Fruit fly (Drosophila melanogaster) whole organism, embryonic: ENCODE measurements around the gene dpy.

Experiments used
- BEAF-32 ChIP-seq: fragments of 200-800 bp; sonication (Bioruptor generic); optimal IDR thresholded peaks from 3 replicates; lab custom pipeline; 2017; ENCODE audit warnings: missing biosample characterization, missing genetic modification characterization, mild to moderate bottlenecking, moderate library complexity, missing genetic modification reagents
- Bgb ChIP-seq: fragments of 200-800 bp; sonication (Bioruptor generic); IDR thresholded peaks from 2 replicates; pipeline ENCODE4 v1.3.6; 2022; ENCODE audit warnings: missing biosample characterization, missing genetic modification characterization; ENCODE audit not compliant: partially characterized antibody
- CG12659 ChIP-seq: fragments of 200-800 bp; sonication (Bioruptor generic); optimal IDR thresholded peaks from 3 replicates; lab custom pipeline; 2017; ENCODE audit warnings: mild to moderate bottlenecking, missing biosample characterization, missing genetic modification reagents, missing genetic modification characterization
- CG13123 ChIP-seq: fragments of 200-800 bp; sonication (Bioruptor generic); optimal IDR thresholded peaks from 2 replicates; lab custom pipeline; 2016; ENCODE audit warnings: missing biosample characterization, missing genetic modification characterization
- CG13424 ChIP-seq: fragments of 200-800 bp; sonication (Bioruptor generic); optimal IDR thresholded peaks from 2 replicates; lab custom pipeline; 2019; ENCODE audit warnings: missing biosample characterization, mild to moderate bottlenecking, missing genetic modification characterization, moderate library complexity
- CG14710 ChIP-seq: fragments of 200-800 bp; sonication (Bioruptor generic); optimal IDR thresholded peaks from 3 replicates; lab custom pipeline; 2019; ENCODE audit warnings: missing biosample characterization, mild to moderate bottlenecking, missing genetic modification characterization, moderate library complexity
- CG15514 ChIP-seq: fragments of 200-800 bp; sonication (Bioruptor generic); optimal IDR thresholded peaks from 3 replicates; lab custom pipeline; 2017; ENCODE audit warnings: missing biosample characterization, missing genetic modification characterization, mild to moderate bottlenecking, moderate library complexity, missing genetic modification reagents
- CG15601 ChIP-seq: fragments of 200-800 bp; sonication (Bioruptor generic); optimal IDR thresholded peaks from 3 replicates; lab custom pipeline; 2019; ENCODE audit warnings: missing biosample characterization, mild to moderate bottlenecking, missing genetic modification characterization, moderate library complexity
- CG1603 ChIP-seq: fragments of 200-800 bp; sonication (Bioruptor generic); optimal IDR thresholded peaks from 2 replicates; lab custom pipeline; 2019; ENCODE audit warnings: missing biosample characterization, mild to moderate bottlenecking, missing genetic modification characterization, moderate library complexity
- CG16813 ChIP-seq: fragments of 200-800 bp; sonication (Bioruptor generic); IDR thresholded peaks from 3 replicates; pipeline ENCODE4 v1.3.6; 2022; ENCODE audit warnings: missing biosample characterization, missing genetic modification characterization; ENCODE audit not compliant: partially characterized antibody
- CG18262 ChIP-seq: fragments of 200-800 bp; optimal IDR thresholded peaks from 3 replicates; lab custom pipeline; 2019; ENCODE audit warnings: missing biosample characterization, mild to moderate bottlenecking, missing genetic modification characterization, moderate library complexity
- CG31365 ChIP-seq: fragments of 200-800 bp; sonication (Bioruptor generic); optimal IDR thresholded peaks from 2 replicates; lab custom pipeline; 2018; ENCODE audit warnings: missing biosample characterization, mild to moderate bottlenecking, missing genetic modification characterization
- CG3281 ChIP-seq: fragments of 200-800 bp; sonication (Bioruptor generic); optimal IDR thresholded peaks from 3 replicates; lab custom pipeline; 2017; ENCODE audit warnings: missing biosample characterization, mild to moderate bottlenecking, missing genetic modification characterization
- CG33557 ChIP-seq: fragments of 200-800 bp; sonication (Bioruptor generic); optimal IDR thresholded peaks from 2 replicates; lab custom pipeline; 2019; ENCODE audit warnings: missing biosample characterization, mild to moderate bottlenecking, missing genetic modification characterization, moderate library complexity
- CG34376 ChIP-seq: fragments of 200-800 bp; sonication (Bioruptor generic); optimal IDR thresholded peaks from 2 replicates; lab custom pipeline; 2018; ENCODE audit warnings: missing biosample characterization, mild to moderate bottlenecking, missing genetic modification characterization
- CG6791 ChIP-seq: fragments of 200-800 bp; sonication (Bioruptor generic); IDR thresholded peaks from 3 replicates; pipeline ENCODE4 v1.3.6; 2022; ENCODE audit warnings: missing biosample characterization, missing genetic modification characterization; ENCODE audit not compliant: partially characterized antibody
- CG7372 ChIP-seq: fragments of 200-800 bp; sonication (Bioruptor generic); IDR thresholded peaks from 2 replicates; pipeline ENCODE4 v1.3.6; 2022; ENCODE audit warnings: missing biosample characterization, missing genetic modification characterization
- CG7839 ChIP-seq: fragments of 200-800 bp; sonication (Bioruptor generic); optimal IDR thresholded peaks from 3 replicates; lab custom pipeline; 2018; ENCODE audit warnings: missing biosample characterization, mild to moderate bottlenecking, missing genetic modification characterization, moderate library complexity
- CG9437 ChIP-seq: fragments of 200-800 bp; sonication (Bioruptor generic); optimal IDR thresholded peaks from 2 replicates; lab custom pipeline; 2018; ENCODE audit warnings: missing biosample characterization, mild to moderate bottlenecking, missing genetic modification characterization
- CG9727 ChIP-seq: fragments of 200-800 bp; sonication (Bioruptor generic); optimal IDR thresholded peaks from 3 replicates; lab custom pipeline; 2017; ENCODE audit warnings: missing biosample characterization, mild to moderate bottlenecking, missing genetic modification characterization
- CoRest ChIP-seq: fragments of 200-800 bp; sonication (Bioruptor generic); optimal IDR thresholded peaks from 3 replicates; lab custom pipeline; 2018; ENCODE audit warnings: missing biosample characterization, mild to moderate bottlenecking, missing genetic modification characterization, moderate library complexity
- Dref ChIP-seq: fragments of 200-800 bp; sonication (Bioruptor generic); IDR thresholded peaks from 2 replicates; pipeline ENCODE4 v1.3.6; 2022; ENCODE audit warnings: missing biosample characterization, missing genetic modification characterization
- Drgx ChIP-seq: fragments of 200-800 bp; sonication (Bioruptor generic); IDR thresholded peaks from 2 replicates; pipeline ENCODE4 v1.3.6; 2022; ENCODE audit warnings: missing biosample characterization, missing genetic modification characterization
- HHEX ChIP-seq: fragments of 200-800 bp; sonication (Bioruptor generic); optimal IDR thresholded peaks from 3 replicates; lab custom pipeline; 2017; ENCODE audit warnings: missing biosample characterization, mild to moderate bottlenecking, missing genetic modification characterization, missing genetic modification reagents
- HmgZ ChIP-seq: fragments of 200-800 bp; sonication (Bioruptor generic); optimal IDR thresholded peaks from 2 replicates; lab custom pipeline; 2018; ENCODE audit warnings: missing biosample characterization, mild to moderate bottlenecking, missing genetic modification characterization
- MESR4 ChIP-seq: fragments of 200-800 bp; sonication (Bioruptor generic); optimal IDR thresholded peaks from 2 replicates; lab custom pipeline; 2018; ENCODE audit warnings: missing biosample characterization, mild to moderate bottlenecking, missing genetic modification characterization, moderate library complexity
- MTF-1 ChIP-seq: fragments of 200-800 bp; sonication (Bioruptor generic); optimal IDR thresholded peaks from 2 replicates; lab custom pipeline; 2018; ENCODE audit warnings: missing biosample characterization, mild to moderate bottlenecking, missing genetic modification characterization, borderline replicate concordance
- Med ChIP-seq: fragments of 200-800 bp; sonication (Bioruptor generic); peaks from one replicate; lab custom pipeline; 2016; ENCODE audit warnings: missing biosample characterization, missing genetic modification characterization, mild to moderate bottlenecking, inconsistent platforms, moderate library complexity
- Meics ChIP-seq: fragments of 200-800 bp; sonication (Bioruptor generic); optimal IDR thresholded peaks from 2 replicates; lab custom pipeline; 2017; ENCODE audit warnings: missing biosample characterization, mild to moderate bottlenecking, missing genetic modification characterization
- Nf-YC ChIP-seq: fragments of 200-800 bp; optimal IDR thresholded peaks from 3 replicates; lab custom pipeline; 2019; ENCODE audit warnings: missing biosample characterization, mild to moderate bottlenecking, missing genetic modification characterization, moderate library complexity
- NfI ChIP-seq: fragments of 200-800 bp; sonication (Bioruptor generic); optimal IDR thresholded peaks from 3 replicates; lab custom pipeline; 2018; ENCODE audit warnings: missing biosample characterization, mild to moderate bottlenecking, missing genetic modification characterization, moderate library complexity
- Rfx ChIP-seq: fragments of 200-800 bp; sonication (Bioruptor generic); IDR thresholded peaks from 2 replicates; pipeline ENCODE4 v1.3.6; 2022; ENCODE audit warnings: missing biosample characterization, missing genetic modification characterization
- Sry-β ChIP-seq: fragments of 200-800 bp; sonication (Bioruptor generic); optimal IDR thresholded peaks from 2 replicates; lab custom pipeline; 2018; ENCODE audit warnings: missing biosample characterization, mild to moderate bottlenecking, missing genetic modification characterization, moderate library complexity
- Stat92E ChIP-seq, 3 experiments: fragments of >200 bp in 2 of 3; fragments of 200-800 bp in 1 of 3; sonication (Bioruptor generic) in 1 of 3; optimal IDR thresholded peaks; 2 replicates each; lab custom pipeline; 2017 to 2019; ENCODE audit warnings: missing biosample characterization in 3 of 3, missing genetic modification characterization in 3 of 3, mild to moderate bottlenecking in 1 of 3, moderate library complexity in 1 of 3
- cg ChIP-seq: fragments of 200-800 bp; sonication (Bioruptor generic); optimal IDR thresholded peaks from 3 replicates; lab custom pipeline; 2019; ENCODE audit warnings: missing biosample characterization, mild to moderate bottlenecking, missing genetic modification characterization, moderate library complexity
- chinmo ChIP-seq: fragments of 200-800 bp; sonication (Bioruptor generic); IDR thresholded peaks from 4 replicates; pipeline ENCODE4 v1.3.6; 2022; ENCODE audit warnings: missing biosample characterization, missing genetic modification characterization; ENCODE audit not compliant: partially characterized antibody
- ci ChIP-seq: fragments of 200-800 bp; sonication (Bioruptor generic); IDR thresholded peaks from 3 replicates; pipeline ENCODE4 v1.3.6; 2022; ENCODE audit warnings: missing biosample characterization, missing genetic modification characterization
- crol ChIP-seq: fragments of 200-800 bp; sonication (Bioruptor generic); IDR thresholded peaks from 2 replicates; pipeline ENCODE4 v1.3.6; 2022; ENCODE audit warnings: missing biosample characterization, missing genetic modification characterization
- dan ChIP-seq: fragments of 200-800 bp; sonication (Bioruptor generic); IDR thresholded peaks from 2 replicates; pipeline ENCODE4 v1.3.6; 2022; ENCODE audit warnings: missing biosample characterization, missing genetic modification characterization
- hb ChIP-seq: fragments of 200-800 bp; sonication (Bioruptor generic); IDR thresholded peaks from 3 replicates; pipeline ENCODE4 v1.3.6; 2022; ENCODE audit warnings: missing biosample characterization, missing genetic modification characterization; ENCODE audit not compliant: partially characterized antibody
- knrl ChIP-seq: fragments of 200-800 bp; sonication (Bioruptor generic); IDR thresholded peaks from 3 replicates; pipeline ENCODE4 v1.3.6; 2022; ENCODE audit warnings: missing biosample characterization, missing genetic modification characterization; ENCODE audit not compliant: partially characterized antibody
- lab ChIP-seq: fragments of 200-800 bp; sonication (Bioruptor generic); optimal IDR thresholded peaks from 3 replicates; lab custom pipeline; 2017; ENCODE audit warnings: missing biosample characterization, missing genetic modification characterization, mild to moderate bottlenecking, moderate library complexity, missing genetic modification reagents
- mld ChIP-seq: fragments of 200-800 bp; sonication (Bioruptor generic); IDR thresholded peaks from 3 replicates; pipeline ENCODE4 v1.3.6; 2022; ENCODE audit warnings: missing biosample characterization, missing genetic modification characterization; ENCODE audit not compliant: partially characterized antibody
- otp ChIP-seq: fragments of 200-800 bp; sonication (Bioruptor generic); IDR thresholded peaks from 3 replicates; pipeline ENCODE4, ENCODE4 v1.3.6; 2022; ENCODE audit warnings: missing biosample characterization, missing genetic modification characterization
- phol ChIP-seq: fragments of 200-800 bp; sonication (Bioruptor generic); optimal IDR thresholded peaks from 3 replicates; lab custom pipeline; 2018; ENCODE audit warnings: missing biosample characterization, mild to moderate bottlenecking, missing genetic modification characterization, moderate library complexity
- sens ChIP-seq: fragments of 200-800 bp; sonication (Bioruptor generic); peaks from one replicate; lab custom pipeline; 2016; ENCODE audit warnings: missing biosample characterization, missing genetic modification characterization
- stwl ChIP-seq: fragments of 200-800 bp; sonication (Bioruptor generic); optimal IDR thresholded peaks from 3 replicates; lab custom pipeline; 2018; ENCODE audit warnings: missing biosample characterization, mild to moderate bottlenecking, missing genetic modification characterization, moderate library complexity
- vvl ChIP-seq: fragments of 200-800 bp; sonication (Bioruptor generic); IDR thresholded peaks from 2 replicates; pipeline ENCODE4 v1.3.6; 2022; ENCODE audit warnings: missing biosample characterization, missing genetic modification characterization

Gene dpy

dm6 chr2L:4463323-4463722 lies 150.8 kb downstream of the dpy start, which contains the start of the genes CG15443 and Paris:
Gene CG15443 (minus strand): TSS chr2L:4463447.
Gene Paris (plus strand): TSS chr2L:4463611.
- TF ChIP-seq Drgx (GFP tag; lab: Robert Waterston, UW) (no peak), chinmo (peak; percentile 90), stwl (tag; lab: Kevin White, UChicago) (peak; percentile 97), CG12659 (GFP tag; lab: Kevin White, UChicago) (peak; percentile 46), mld (peak; percentile 98), dan (no peak), Rfx (GFP tag; lab: Robert Waterston, UW) (peak; percentile 31; the same call in 1 of the 2 replicates), Stat92E (GFP tag; optimal IDR thresholded peaks at IDR 0.05; lab: Kevin White, UChicago) (no peak), hb (GFP tag; lab: Robert Waterston, UW) (peak; percentile 99), CG1603 (tag; lab: Kevin White, UChicago) (peak; percentile 65), Meics (peak; percentile 21), phol (tag; lab: Kevin White, UChicago) (peak; percentile 38), CG9437 (GFP tag; lab: Kevin White, UChicago) (no peak), MTF-1 (GFP tag; lab: Kevin White, UChicago) (peak; percentile 7), CG3281 (GFP tag; lab: Kevin White, UChicago) (peak; percentile 10), CG31365 (tag; lab: Kevin White, UChicago) (no peak), CG13424 (tag; lab: Kevin White, UChicago) (peak; percentile 6), Med (GFP tag; lab: Kevin White, UChicago) (peak; percentile 81), Bgb (GFP tag; lab: Robert Waterston, UW) (peak; percentile 86), CG34376 (GFP tag; lab: Kevin White, UChicago) (peak; percentile 49), CG18262 (tag; lab: Kevin White, UChicago) (peak; percentile 7), CG15601 (tag; lab: Kevin White, UChicago) (peak; percentile 3), sens (GFP tag; lab: Kevin White, UChicago) (peak; percentile 82), lab (GFP tag; lab: Kevin White, UChicago) (peak; percentile 35), Sry-β (GFP tag; lab: Kevin White, UChicago) (peak; percentile 2), CG33557 (GFP tag; lab: Kevin White, UChicago) (peak; percentile 35), CG13123 (GFP tag; lab: Kevin White, UChicago) (no peak), cg (no peak), CG6791 (GFP tag; lab: Robert Waterston, UW) (peak; percentile 96), MESR4 (peak; percentile 2), CoRest (peak; percentile 39), CG7839 (peak; percentile 16), CG15514 (GFP tag; lab: Kevin White, UChicago) (peak; percentile 54), otp (peak; percentile 25; the same call in 1 of the 3 replicates), vvl (GFP tag; lab: Robert Waterston, UW) (peak; percentile 57), ci (GFP tag; lab: Robert Waterston, UW) (peak; percentile 57; the same call in 2 of the 3 replicates), CG7372 (GFP tag; lab: Robert Waterston, UW) (no peak), CG9727 (GFP tag; lab: Kevin White, UChicago) (no peak), BEAF-32 (GFP tag; lab: Kevin White, UChicago) (peak; percentile 42), Nf-YC (peak; percentile 10), CG16813 (GFP tag; lab: Robert Waterston, UW) (peak; percentile 77), knrl (GFP tag; lab: Robert Waterston, UW) (peak; percentile 68; the same call in 2 of the 3 replicates), HmgZ (tag; lab: Kevin White, UChicago) (peak; percentile 9), HHEX (GFP tag; lab: Kevin White, UChicago) (peak; percentile 20), CG14710 (tag; lab: Kevin White, UChicago) (peak; percentile 60), NfI (GFP tag; lab: Kevin White, UChicago) (peak; percentile 16), crol (GFP tag; lab: Robert Waterston, UW) (no peak), Dref (peak; percentile 77)
